Worm (Caenorhabditis elegans) whole organism, young adult: ENCODE data around the gene mtm-3.

Experiments used
- B0019.2 ChIP-seq: fragments of 200-800 bp; sonication (Bioruptor generic); conservative IDR thresholded peaks from 2 replicates; pipeline ENCODE4 v1.3.6; 2022; ENCODE audit warnings: missing genetic modification reagents, missing genetic modification characterization, missing compliant biosample characterization
- D2030.7 ChIP-seq: fragments of 200-800 bp; sonication (Bioruptor generic); IDR thresholded peaks from 2 replicates; pipeline ENCODE4 v1.3.6; 2022; ENCODE audit warnings: missing genetic modification reagents, missing genetic modification characterization, missing compliant biosample characterization
- F22D6.2 ChIP-seq: sonication (generic microtip); optimal IDR thresholded peaks from 2 replicates; lab custom pipeline; 2016; ENCODE audit warnings: mild to moderate bottlenecking, missing genetic modification characterization, missing compliant biosample characterization
- F57C9.4 ChIP-seq: sonication (generic microtip); optimal IDR thresholded peaks from 2 replicates; lab custom pipeline; 2017; ENCODE audit warnings: mild to moderate bottlenecking, missing genetic modification characterization, missing compliant biosample characterization
- Y53F4B.3 ChIP-seq: fragments of 200-800 bp; sonication (Bioruptor generic); IDR thresholded peaks from 2 replicates; pipeline ENCODE4 v1.3.6; 2022; ENCODE audit warnings: missing genetic modification reagents, missing genetic modification characterization, missing compliant biosample characterization
- Y95B8A.8 ChIP-seq: fragments of 200-800 bp; sonication (Bioruptor generic); IDR thresholded peaks from 2 replicates; pipeline ENCODE4 v1.3.6; 2022; ENCODE audit warnings: missing genetic modification reagents, missing genetic modification characterization, missing compliant biosample characterization
- aptf-3 ChIP-seq: fragments of 200-800 bp; sonication (Bioruptor generic); IDR thresholded peaks from 2 replicates; pipeline ENCODE4 v1.3.6; 2022; ENCODE audit warnings: missing genetic modification characterization, missing compliant biosample characterization
- attf-3 ChIP-seq: fragments of 200-800 bp; sonication (Bioruptor generic); conservative IDR thresholded peaks from 2 replicates; pipeline ENCODE4 v1.3.6; 2022; ENCODE audit warnings: missing genetic modification reagents, missing genetic modification characterization, missing compliant biosample characterization
- bed-1 ChIP-seq: fragments of 200-800 bp; sonication (Bioruptor generic); IDR thresholded peaks from 2 replicates; pipeline ENCODE4 v1.3.6; 2022; ENCODE audit warnings: missing genetic modification reagents, missing genetic modification characterization, missing compliant biosample characterization
- bed-2 ChIP-seq: fragments of 200-800 bp; sonication (Bioruptor generic); IDR thresholded peaks from 2 replicates; pipeline ENCODE4 v1.3.6; 2022; ENCODE audit warnings: missing genetic modification reagents, missing genetic modification characterization, missing compliant biosample characterization
- ccch-3 ChIP-seq: fragments of 200-800 bp; sonication (Bioruptor generic); optimal IDR thresholded peaks from 2 replicates; lab custom pipeline; 2018; ENCODE audit warnings: mild to moderate bottlenecking, missing genetic modification characterization, missing compliant biosample characterization
- cebp-1 ChIP-seq, 2 experiments: fragments of 200-800 bp in 1 of 2; sonication (Bioruptor generic) in 1 of 2; sonication (generic microtip) in 1 of 2; IDR thresholded peaks in 1 of 2; optimal IDR thresholded peaks in 1 of 2; 2 replicates each; pipeline versions ENCODE4 v1.3.6 to Lab custom; 2017 to 2022; ENCODE audit warnings: missing compliant biosample characterization in 2 of 2, missing genetic modification characterization in 2 of 2, mild to moderate bottlenecking in 1 of 2, missing genetic modification reagents in 1 of 2, moderate library complexity in 1 of 2
- cebp-2 ChIP-seq: fragments of 200-800 bp; sonication (Bioruptor generic); IDR thresholded peaks from 2 replicates; pipeline ENCODE4 v1.3.6; 2022; ENCODE audit warnings: missing genetic modification characterization, missing compliant biosample characterization
- ceh-27 ChIP-seq: fragments of 200-800 bp; sonication (Bioruptor generic); optimal IDR thresholded peaks from 2 replicates; lab custom pipeline; 2018; ENCODE audit warnings: mild to moderate bottlenecking, missing genetic modification characterization, moderate library complexity, missing compliant biosample characterization
- dpff-1 ChIP-seq: sonication (generic microtip); optimal IDR thresholded peaks from 2 replicates; lab custom pipeline; 2017; ENCODE audit warnings: mild to moderate bottlenecking, missing genetic modification characterization, missing compliant biosample characterization
- dpl-1 ChIP-seq: fragments of 150-350 bp; optimal IDR thresholded peaks from 2 replicates; lab custom pipeline; 2014; ENCODE audit warnings: missing biosample characterization, missing genetic modification reagents, missing genetic modification characterization
- efl-1 ChIP-seq: fragments of 150-350 bp; optimal IDR thresholded peaks from 2 replicates; lab custom pipeline; 2014; ENCODE audit warnings: missing biosample characterization, missing genetic modification reagents, missing genetic modification characterization
- egl-44 ChIP-seq: fragments of 200-800 bp; sonication (Bioruptor generic); IDR thresholded peaks from 2 replicates; pipeline ENCODE4 v1.3.6; 2022; ENCODE audit warnings: missing genetic modification reagents, missing genetic modification characterization, missing compliant biosample characterization
- ets-4 ChIP-seq: fragments of 200-800 bp; sonication (Bioruptor generic); optimal IDR thresholded peaks from 2 replicates; lab custom pipeline; 2018; ENCODE audit warnings: mild to moderate bottlenecking, missing genetic modification characterization, missing compliant biosample characterization
- fkh-3 ChIP-seq: sonication (generic microtip); optimal IDR thresholded peaks from 2 replicates; lab custom pipeline; 2016; ENCODE audit warnings: mild to moderate bottlenecking, missing genetic modification characterization, missing compliant biosample characterization
- hlh-12 ChIP-seq: sonication (generic microtip); optimal IDR thresholded peaks from 2 replicates; lab custom pipeline; 2016; ENCODE audit warnings: missing genetic modification characterization, missing compliant biosample characterization
- hlh-26 ChIP-seq: fragments of 200-800 bp; sonication (Bioruptor generic); conservative IDR thresholded peaks from 2 replicates; pipeline ENCODE4 v1.3.6; 2022; ENCODE audit warnings: missing genetic modification reagents, missing genetic modification characterization, missing compliant biosample characterization
- hmg-1.2 ChIP-seq: fragments of 200-800 bp; sonication (Bioruptor generic); IDR thresholded peaks from 2 replicates; pipeline ENCODE4 v1.3.6; 2022; ENCODE audit warnings: missing genetic modification reagents, missing genetic modification characterization, missing compliant biosample characterization
- hsf-1 ChIP-seq: fragments of 200-800 bp; sonication (Bioruptor generic); IDR thresholded peaks from 2 replicates; pipeline ENCODE4 v1.3.6; 2022; ENCODE audit warnings: missing genetic modification reagents, missing genetic modification characterization, missing compliant biosample characterization
- lag-1 ChIP-seq: fragments of 200-800 bp; sonication (Bioruptor generic); IDR thresholded peaks from 2 replicates; pipeline ENCODE4 v1.3.6; 2022; ENCODE audit warnings: missing genetic modification reagents, missing genetic modification characterization, missing compliant biosample characterization
- lin-26 ChIP-seq: fragments of 200-800 bp; sonication (Bioruptor generic); IDR thresholded peaks from 2 replicates; pipeline ENCODE4 v1.3.6; 2022; ENCODE audit warnings: missing genetic modification reagents, missing genetic modification characterization, missing compliant biosample characterization
- lin-35 ChIP-seq, 3 experiments: fragments of 150-350 bp in 2 of 3; sonication (generic microtip) in 1 of 3; optimal IDR thresholded peaks; 2 replicates each; lab custom pipeline; 2014 to 2018; ENCODE audit warnings: missing biosample characterization in 3 of 3, missing genetic modification characterization in 3 of 3, missing genetic modification reagents in 3 of 3
- lin-40 ChIP-seq: sonication (generic microtip); optimal IDR thresholded peaks from 2 replicates; lab custom pipeline; 2016; ENCODE audit warnings: missing genetic modification characterization, mild to moderate bottlenecking, missing compliant biosample characterization, missing genotype, missing genetic modification reagents
- lsl-1 ChIP-seq: fragments of 200-800 bp; sonication (Bioruptor generic); optimal IDR thresholded peaks from 2 replicates; lab custom pipeline; 2018; ENCODE audit warnings: mild to moderate bottlenecking, missing genetic modification characterization, moderate library complexity, missing compliant biosample characterization
- madf-3 ChIP-seq: fragments of 200-800 bp; sonication (Bioruptor generic); IDR thresholded peaks from 2 replicates; pipeline ENCODE4 v1.3.6; 2022; ENCODE audit warnings: missing genetic modification reagents, missing genetic modification characterization, missing compliant biosample characterization
- madf-6 ChIP-seq: fragments of 200-800 bp; sonication (Bioruptor generic); IDR thresholded peaks from 2 replicates; pipeline ENCODE4 v1.3.6; 2022; ENCODE audit warnings: missing genetic modification reagents, missing genetic modification characterization, missing compliant biosample characterization
- madf-8 ChIP-seq: fragments of 200-800 bp; sonication (Bioruptor generic); conservative IDR thresholded peaks from 2 replicates; pipeline ENCODE4 v1.3.6; 2022; ENCODE audit warnings: missing genetic modification reagents, missing genetic modification characterization, missing compliant biosample characterization
- mes-4 ChIP-seq: sonication (generic microtip); optimal IDR thresholded peaks from 2 replicates; lab custom pipeline; 2016; ENCODE audit warnings: missing genotype, missing genetic modification characterization, missing compliant biosample characterization
- mxl-1 ChIP-seq: sonication (generic microtip); optimal IDR thresholded peaks from 2 replicates; lab custom pipeline; 2016; ENCODE audit warnings: missing genetic modification characterization, missing compliant biosample characterization
- nhr-120 ChIP-seq: fragments of 200-800 bp; sonication (Bioruptor generic); IDR thresholded peaks from 2 replicates; pipeline ENCODE4 v1.3.6; 2022; ENCODE audit warnings: missing genetic modification characterization, missing compliant biosample characterization
- nhr-27 ChIP-seq: fragments of 200-800 bp; sonication (Bioruptor generic); optimal IDR thresholded peaks from 2 replicates; lab custom pipeline; 2018; ENCODE audit warnings: mild to moderate bottlenecking, missing genetic modification characterization, moderate library complexity, missing compliant biosample characterization
- nhr-80 ChIP-seq: sonication (generic microtip); optimal IDR thresholded peaks from 2 replicates; lab custom pipeline; 2016; ENCODE audit warnings: missing genetic modification characterization, missing compliant biosample characterization
- pha-4 ChIP-seq: fragments of 150-350 bp; sonication (generic microtip); optimal IDR thresholded peaks from 2 replicates; lab custom pipeline; 2014; ENCODE audit warnings: missing biosample characterization, missing genetic modification reagents, missing genetic modification characterization
- rcor-1 ChIP-seq: fragments of 200-800 bp; sonication (Bioruptor generic); IDR thresholded peaks from 2 replicates; pipeline ENCODE4 v1.3.6; 2022; ENCODE audit warnings: missing genetic modification reagents, missing genetic modification characterization, missing compliant biosample characterization
- rpc-1 ChIP-seq, 2 experiments: fragments of 150-350 bp in 1 of 2; sonication (generic microtip) in 1 of 2; optimal IDR thresholded peaks; 2 replicates each; lab custom pipeline; 2014 to 2018; ENCODE audit warnings: missing biosample characterization in 1 of 2, missing genetic modification characterization in 1 of 2, missing genetic modification reagents in 1 of 2, missing genotype in 1 of 2
- snpc-1.3 ChIP-seq: sonication (generic microtip); optimal IDR thresholded peaks from 2 replicates; lab custom pipeline; 2017; ENCODE audit warnings: missing genetic modification characterization, mild to moderate bottlenecking, missing compliant biosample characterization, antibody characterized with exemption, moderate library complexity, missing genotype, missing genetic modification reagents; ENCODE audit not compliant: insufficient read depth
- somi-1 ChIP-seq: fragments of 200-800 bp; sonication (Bioruptor generic); optimal IDR thresholded peaks from 2 replicates; lab custom pipeline; 2018; ENCODE audit warnings: mild to moderate bottlenecking, missing genetic modification characterization, missing compliant biosample characterization
- zim-3 ChIP-seq: sonication (generic microtip); optimal IDR thresholded peaks from 2 replicates; lab custom pipeline; 2017; ENCODE audit warnings: mild to moderate bottlenecking, missing genetic modification characterization, moderate library complexity, missing compliant biosample characterization
- ztf-26 ChIP-seq: sonication (generic microtip); optimal IDR thresholded peaks from 2 replicates; lab custom pipeline; 2017; ENCODE audit warnings: missing genetic modification characterization, missing compliant biosample characterization

mtm-3 gene

ce11 chrIII:3804422-3804821 lies 4.2 kb upstream of the mtm-3 start, which contains the start of gene xbx-5:
Gene xbx-5, minus strand, starts transcription at chrIII:3804477.
- TF ChIP-seq cebp-1 (GFP tag; IDR thresholded peaks at IDR 0.05; lab: Robert Waterston, UW) (0 out of 2 replicates have a peak, but pooled peaks have one; percentile 16), cebp-1 (tag; optimal IDR thresholded peaks at IDR 0.05; lab: Kevin White, UChicago) (no peak), mes-4 (tag; lab: Kevin White, UChicago) (no peak)

- TF ChIP-seq lsl-1 (GFP tag; lab: Kevin White, UChicago) (no peak), lag-1 (no peak), Y95B8A.8 (GFP tag; lab: Robert Waterston, UW) (no peak), fkh-3 (tag; lab: Kevin White, UChicago) (no peak), zim-3 (tag; lab: Kevin White, UChicago) (no peak), bed-1 (GFP tag; lab: Robert Waterston, UW) (no peak), hmg-1.2 (GFP tag; lab: Robert Waterston, UW) (no peak), ceh-27 (GFP tag; lab: Kevin White, UChicago) (no peak), F57C9.4 (tag; lab: Kevin White, UChicago) (no peak), aptf-3 (no peak), egl-44 (GFP tag; lab: Robert Waterston, UW) (no peak), hlh-12 (no peak), bed-2 (GFP tag; lab: Robert Waterston, UW) (no peak), rcor-1 (no peak), efl-1 (GFP tag; lab: Kevin White, UChicago) (no peak), Y53F4B.3 (GFP tag; lab: Robert Waterston, UW) (no peak)
- TF ChIP-seq, all 124 proteins: peak for 0
Measured at ce11 chrIII:3803113-3803512, 2.8 kb upstream of the mtm-3 start.

- TF ChIP-seq dpl-1 (no peak), pha-4 (tag; lab: Kevin White, UChicago) (peak; percentile 82), nhr-120 (GFP tag; lab: Robert Waterston, UW) (no peak), lin-35 (GFP tag; optimal IDR thresholded peaks at IDR 0.05; lab: Kevin White, UChicago) (peak in 2 of 3 experiments; percentile 22 to 88), nhr-27 (no peak), mxl-1 (tag; lab: Kevin White, UChicago) (no peak), F57C9.4 (tag; lab: Kevin White, UChicago) (no peak), efl-1 (GFP tag; lab: Kevin White, UChicago) (no peak), hsf-1 (peak; percentile 85), snpc-1.3 (tag; lab: Kevin White, UChicago) (no peak), lag-1 (no peak), egl-44 (GFP tag; lab: Robert Waterston, UW) (peak; percentile 56; the same call in 1 of the 2 replicates), lin-40 (tag; lab: Kevin White, UChicago) (peak; percentile 95), cebp-2 (no peak), B0019.2 (GFP tag; lab: Robert Waterston, UW) (no peak), D2030.7 (GFP tag; lab: Robert Waterston, UW) (no peak), ccch-3 (GFP tag; lab: Kevin White, UChicago) (no peak), madf-6 (GFP tag; lab: Robert Waterston, UW) (peak; percentile 42; the same call in 1 of the 2 replicates), somi-1 (GFP tag; lab: Kevin White, UChicago) (peak; percentile 98), attf-3 (GFP tag; lab: Robert Waterston, UW) (no peak), lin-26 (GFP tag; lab: Robert Waterston, UW) (peak; percentile 70; the same call in 1 of the 2 replicates), ets-4 (GFP tag; lab: Kevin White, UChicago) (no peak), madf-3 (GFP tag; lab: Robert Waterston, UW) (no peak), aptf-3 (no peak), nhr-80 (tag; lab: Kevin White, UChicago) (peak; percentile 72), Y95B8A.8 (GFP tag; lab: Robert Waterston, UW) (no peak), hlh-26 (GFP tag; lab: Robert Waterston, UW) (no peak), bed-1 (GFP tag; lab: Robert Waterston, UW) (no peak), dpff-1 (tag; lab: Kevin White, UChicago) (peak; percentile 53), zim-3 (tag; lab: Kevin White, UChicago) (no peak), madf-8 (GFP tag; lab: Robert Waterston, UW) (no peak), rpc-1 (optimal IDR thresholded peaks at IDR 0.05; lab: Kevin White, UChicago) (no peak), rpc-1 (tag; optimal IDR thresholded peaks at IDR 0.05; lab: Kevin White, UChicago) (no peak), F22D6.2 (tag; lab: Kevin White, UChicago) (peak; percentile 71), ztf-26 (tag; lab: Kevin White, UChicago) (peak; percentile 94)
Measured at ce11 chrIII:3801379-3801894, 1.2 kb upstream of the mtm-3 start.
